Fruit fly (Drosophila melanogaster): Measurements from ENCODE around the gene CG7829.

Gene CG7829

DNA sequence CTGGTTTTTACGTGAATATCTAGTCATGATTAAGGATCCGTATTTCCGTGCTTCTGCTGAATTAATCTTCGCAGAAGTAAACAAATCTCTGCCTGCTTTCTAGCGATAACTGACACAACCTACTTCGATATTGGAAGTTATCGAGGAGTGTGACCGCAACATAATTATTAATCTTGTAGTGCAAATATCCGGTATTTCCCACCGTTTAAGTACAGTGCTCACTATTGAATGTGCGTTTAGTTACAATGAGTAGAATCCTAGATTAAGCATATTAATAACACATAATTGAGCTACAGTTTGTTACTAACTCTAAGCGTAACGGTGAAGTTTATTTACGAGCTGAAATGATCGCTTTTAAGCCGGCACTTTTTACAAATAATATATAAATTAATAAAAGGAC is 42.2 kb upstream of the CG7829 start (continued):
- no peak for TF ChIP-seq CG6175 (GFP tag; IDR thresholded peaks at IDR 0.05)
- peak; percentile 73 for TF ChIP-seq CG13296 (GFP tag; optimal IDR thresholded peaks at IDR 0.05)
- TF ChIP-seq sens (GFP tag) = peak; percentile 94
- peak; percentile 40 for TF ChIP-seq nmo (GFP tag; optimal IDR thresholded peaks at IDR 0.05)
- peak; percentile 65 for TF ChIP-seq CG9797 (GFP tag; optimal IDR thresholded peaks at IDR 0.05)
- no peak for TF ChIP-seq h (optimal IDR thresholded peaks at IDR 0.05)
- TF ChIP-seq br (optimal IDR thresholded peaks at IDR 0.05) = no peak
- no peak for TF ChIP-seq jing (GFP tag; optimal IDR thresholded peaks at IDR 0.05)
- no peak for TF ChIP-seq pfk (GFP tag; optimal IDR thresholded peaks at IDR 0.05)
- TF ChIP-seq fru (optimal IDR thresholded peaks at IDR 0.05) = no peak
- no peak for TF ChIP-seq Hand (GFP tag; optimal IDR thresholded peaks at IDR 0.05)
- TF ChIP-seq emc (GFP tag; optimal IDR thresholded peaks at IDR 0.05) = no peak
- no peak for TF ChIP-seq CG6765 (GFP tag; optimal IDR thresholded peaks at IDR 0.05)
- TF ChIP-seq hkb (optimal IDR thresholded peaks at IDR 0.05) = no peak
- TF ChIP-seq hkb (GFP tag; IDR thresholded peaks at IDR 0.05) = no peak; the same call in 1 of the 2 replicates
- TF ChIP-seq Rx (GFP tag; IDR thresholded peaks at IDR 0.05) = no peak
- TF ChIP-seq aop (GFP tag; IDR thresholded peaks at IDR 0.05) = no peak
- peak; percentile 31 for TF ChIP-seq fd3F (GFP tag; optimal IDR thresholded peaks at IDR 0.05)
- peak; percentile 62 for TF ChIP-seq CG17186 (GFP tag; optimal IDR thresholded peaks at IDR 0.05)
- no peak for TF ChIP-seq Camta (GFP tag; optimal IDR thresholded peaks at IDR 0.05)
- TF ChIP-seq CG2199 (GFP tag; IDR thresholded peaks at IDR 0.05) = 0 out of 3 replicates have a peak, but pooled peaks have one; percentile 31
- TF ChIP-seq BEAF-32 (GFP tag; optimal IDR thresholded peaks at IDR 0.05) = peak; percentile 34
- TF ChIP-seq prd (optimal IDR thresholded peaks at IDR 0.05) = no peak
- TF ChIP-seq prd (GFP tag; IDR thresholded peaks at IDR 0.05) = peak; percentile 59
- TF ChIP-seq CG31224 (GFP tag; IDR thresholded peaks at IDR 0.05) = 0 out of 2 replicates have a peak, but pooled peaks have one; percentile 34
- TF ChIP-seq CG17829 (tag; optimal IDR thresholded peaks at IDR 0.05) = peak; percentile 59
- peak; percentile 38; the same call in 1 of the 2 replicates for TF ChIP-seq sens-2 (GFP tag; IDR thresholded peaks at IDR 0.05)
- no peak for TF ChIP-seq cas (GFP tag; IDR thresholded peaks at IDR 0.05)
- TF ChIP-seq grau (tag; optimal IDR thresholded peaks at IDR 0.05) = peak; percentile 95
- TF ChIP-seq Mad (GFP tag; optimal IDR thresholded peaks at IDR 0.05) = peak; percentile 16
- no peak for TF ChIP-seq CG11695 (GFP tag; IDR thresholded peaks at IDR 0.05)
- TF ChIP-seq psq (GFP tag; optimal IDR thresholded peaks at IDR 0.05) = no peak
- TF ChIP-seq dmrt11E (tag; optimal IDR thresholded peaks at IDR 0.05) = no peak
- TF ChIP-seq BtbVII (GFP tag; optimal IDR thresholded peaks at IDR 0.05) = peak; percentile 45
- TF ChIP-seq CG6272 (GFP tag; IDR thresholded peaks at IDR 0.05) = no peak
- no peak for TF ChIP-seq CG12236 (GFP tag; optimal IDR thresholded peaks at IDR 0.05)
- TF ChIP-seq ssp (GFP tag; IDR thresholded peaks at IDR 0.05) = peak; percentile 52
- no peak for TF ChIP-seq Atf-2 (GFP tag; optimal IDR thresholded peaks at IDR 0.05)
- TF ChIP-seq CG8478 (optimal IDR thresholded peaks at IDR 0.05) = no peak
- peak; percentile 63 for TF ChIP-seq bcd (GFP tag; optimal IDR thresholded peaks at IDR 0.05)
- TF ChIP-seq gfzf (GFP tag; optimal IDR thresholded peaks at IDR 0.05) = peak; percentile 72
- no peak for TF ChIP-seq Sox102F (GFP tag; optimal IDR thresholded peaks at IDR 0.05)
- TF ChIP-seq chn (GFP tag; optimal IDR thresholded peaks at IDR 0.05) = no peak
- no peak for TF ChIP-seq CG4360 (GFP tag; IDR thresholded peaks at IDR 0.05)
- peak; percentile 32 for TF ChIP-seq Dp (GFP tag; optimal IDR thresholded peaks at IDR 0.05)
- TF ChIP-seq CG14014 (GFP tag; IDR thresholded peaks at IDR 0.05) = no peak
- peak; percentile 39 for TF ChIP-seq ind (GFP tag; optimal IDR thresholded peaks at IDR 0.05)
- TF ChIP-seq da (GFP tag; optimal IDR thresholded peaks at IDR 0.05) = no peak
- peak; percentile 61 for TF ChIP-seq CG14441 (GFP tag; IDR thresholded peaks at IDR 0.05)
- TF ChIP-seq sob (GFP tag; IDR thresholded peaks at IDR 0.05) = peak; percentile 74
- peak; percentile 42 for TF ChIP-seq pho (GFP tag; optimal IDR thresholded peaks at IDR 0.05)
- TF ChIP-seq gsb-n (tag; optimal IDR thresholded peaks at IDR 0.05) = no peak
- TF ChIP-seq CG13775 (GFP tag; optimal IDR thresholded peaks at IDR 0.05) = peak; percentile 9
- peak; percentile 33 for TF ChIP-seq phol (tag; optimal IDR thresholded peaks at IDR 0.05)

Data from whole organism, embryonic.